Worm (Caenorhabditis elegans): Measurements from ENCODE around the gene pitr-5.

The pitr-5 gene

ce11 chrV:7153046-7153445, 31.6 kb upstream of the pitr-5 start, which contains the start of gene fat-7:
fat-7 (minus strand) TSS chrV:7153146.
- no peak for TF ChIP-seq ets-7 (tag; optimal IDR thresholded peaks at IDR 0.05)
- no peak for TF ChIP-seq flt-1 (GFP tag; IDR thresholded peaks at IDR 0.05)
- no peak for TF ChIP-seq aly-1 (tag; optimal IDR thresholded peaks at IDR 0.05)
- no peak for TF ChIP-seq F13C5.2 (tag; optimal IDR thresholded peaks at IDR 0.05)
- TF ChIP-seq hnd-1 (tag; optimal IDR thresholded peaks at IDR 0.05): no peak
- no peak for TF ChIP-seq ceh-13 (GFP tag; optimal IDR thresholded peaks at IDR 0.05)

ce11 chrV:7156079-7156478, 28.6 kb upstream of the pitr-5 start, which contains the start of gene F10D2.10:
F10D2.10 (minus strand) TSS chrV:7156179.
- no peak for TF ChIP-seq ceh-36 (tag; optimal IDR thresholded peaks at IDR 0.05)

- no peak for TF ChIP-seq scrt-1 (GFP tag; IDR thresholded peaks at IDR 0.05)
- TF ChIP-seq hnd-1 (tag; optimal IDR thresholded peaks at IDR 0.05): no peak
- TF ChIP-seq flt-1 (GFP tag; IDR thresholded peaks at IDR 0.05): no peak
- TF ChIP-seq hmg-4 (GFP tag; optimal IDR thresholded peaks at IDR 0.05): no peak
- no peak for TF ChIP-seq pes-1 (GFP tag; IDR thresholded peaks at IDR 0.05)
- no peak for TF ChIP-seq hmbx-1 (tag; optimal IDR thresholded peaks at IDR 0.05)
- no peak for TF ChIP-seq F13C5.2 (tag; optimal IDR thresholded peaks at IDR 0.05)
- TF ChIP-seq tbx-11 (GFP tag; IDR thresholded peaks at IDR 0.05): no peak
- no peak for TF ChIP-seq B0310.2 (tag; optimal IDR thresholded peaks at IDR 0.05)
- TF ChIP-seq sea-1 (GFP tag; conservative IDR thresholded peaks at IDR 0.05): no peak
- no peak for TF ChIP-seq ceh-13 (GFP tag; optimal IDR thresholded peaks at IDR 0.05)
- TF ChIP-seq ceh-36 (tag; optimal IDR thresholded peaks at IDR 0.05): no peak
- no peak for TF ChIP-seq tbx-37 (GFP tag; conservative IDR thresholded peaks at IDR 0.05)
- TF ChIP-seq tra-4 (tag; optimal IDR thresholded peaks at IDR 0.05): no peak
- TF ChIP-seq ama-1 (optimal IDR thresholded peaks at IDR 0.05): no peak
- TF ChIP-seq aly-1 (tag; optimal IDR thresholded peaks at IDR 0.05): no peak
- TF ChIP-seq ets-7 (tag; optimal IDR thresholded peaks at IDR 0.05): no peak
Measured at ce11 chrV:7157089-7157488, 27.6 kb upstream of the pitr-5 start, which contains the start of gene ugt-39. ugt-39 (plus strand) TSS chrV:7157142.

ce11 chrV:7159391-7159790, 25.3 kb upstream of the pitr-5 start, which contains the start of gene str-204:
str-204 (plus strand) TSS chrV:7159691.
- no peak for TF ChIP-seq aly-1 (tag; optimal IDR thresholded peaks at IDR 0.05)
- no peak for TF ChIP-seq tra-4 (tag; optimal IDR thresholded peaks at IDR 0.05)
- TF ChIP-seq B0310.2 (tag; optimal IDR thresholded peaks at IDR 0.05): no peak
- no peak for TF ChIP-seq hmg-4 (GFP tag; optimal IDR thresholded peaks at IDR 0.05)
- TF ChIP-seq ceh-36 (tag; optimal IDR thresholded peaks at IDR 0.05): no peak
- no peak for TF ChIP-seq pes-1 (GFP tag; IDR thresholded peaks at IDR 0.05)
- TF ChIP-seq scrt-1 (GFP tag; IDR thresholded peaks at IDR 0.05): no peak
- no peak for TF ChIP-seq ceh-13 (GFP tag; optimal IDR thresholded peaks at IDR 0.05)
- no peak for TF ChIP-seq ama-1 (optimal IDR thresholded peaks at IDR 0.05)
- TF ChIP-seq tbx-11 (GFP tag; IDR thresholded peaks at IDR 0.05): no peak
- no peak for TF ChIP-seq ets-7 (tag; optimal IDR thresholded peaks at IDR 0.05)
- TF ChIP-seq tbx-37 (GFP tag; conservative IDR thresholded peaks at IDR 0.05): no peak

- no peak for TF ChIP-seq tra-4 (tag; optimal IDR thresholded peaks at IDR 0.05)
- TF ChIP-seq ceh-36 (tag; optimal IDR thresholded peaks at IDR 0.05): no peak
- TF ChIP-seq flt-1 (GFP tag; IDR thresholded peaks at IDR 0.05): no peak
- TF ChIP-seq scrt-1 (GFP tag; IDR thresholded peaks at IDR 0.05): no peak
- TF ChIP-seq hmg-4 (GFP tag; optimal IDR thresholded peaks at IDR 0.05): no peak
- TF ChIP-seq sea-1 (GFP tag; conservative IDR thresholded peaks at IDR 0.05): no peak
- TF ChIP-seq tbx-11 (GFP tag; IDR thresholded peaks at IDR 0.05): no peak
- TF ChIP-seq ama-1 (optimal IDR thresholded peaks at IDR 0.05): no peak
- TF ChIP-seq ets-7 (tag; optimal IDR thresholded peaks at IDR 0.05): no peak
- no peak for TF ChIP-seq pes-1 (GFP tag; IDR thresholded peaks at IDR 0.05)
- no peak for TF ChIP-seq hnd-1 (tag; optimal IDR thresholded peaks at IDR 0.05)
- TF ChIP-seq B0310.2 (tag; optimal IDR thresholded peaks at IDR 0.05): no peak
- TF ChIP-seq aly-1 (tag; optimal IDR thresholded peaks at IDR 0.05): no peak
- TF ChIP-seq F13C5.2 (tag; optimal IDR thresholded peaks at IDR 0.05): no peak
- TF ChIP-seq hmbx-1 (tag; optimal IDR thresholded peaks at IDR 0.05): no peak
Measured at ce11 chrV:7163477-7164114, 21.1 kb upstream of the pitr-5 start, which contains the start of gene ugt-41. ugt-41 (minus strand) TSS chrV:7163595.

- TF ChIP-seq F13C5.2 (tag; optimal IDR thresholded peaks at IDR 0.05) (no peak), sea-1 (GFP tag; conservative IDR thresholded peaks at IDR 0.05) (no peak), B0310.2 (tag; optimal IDR thresholded peaks at IDR 0.05) (no peak), scrt-1 (GFP tag; IDR thresholded peaks at IDR 0.05) (no peak), hmbx-1 (tag; optimal IDR thresholded peaks at IDR 0.05) (no peak), aly-1 (tag; optimal IDR thresholded peaks at IDR 0.05) (no peak), tbx-11 (GFP tag; IDR thresholded peaks at IDR 0.05) (no peak)
Measured at ce11 chrV:7164210-7164609, 20.4 kb upstream of the pitr-5 start, which contains the start of gene srh-83. srh-83 (plus strand) TSS chrV:7164510.

- TF ChIP-seq ceh-36 (tag; optimal IDR thresholded peaks at IDR 0.05) (no peak), aly-1 (tag; optimal IDR thresholded peaks at IDR 0.05) (no peak), ceh-13 (GFP tag; optimal IDR thresholded peaks at IDR 0.05) (no peak), tbx-37 (GFP tag; conservative IDR thresholded peaks at IDR 0.05) (no peak), hmbx-1 (tag; optimal IDR thresholded peaks at IDR 0.05) (no peak), ama-1 (optimal IDR thresholded peaks at IDR 0.05) (no peak), tra-4 (tag; optimal IDR thresholded peaks at IDR 0.05) (no peak), ets-7 (tag; optimal IDR thresholded peaks at IDR 0.05) (no peak), F13C5.2 (tag; optimal IDR thresholded peaks at IDR 0.05) (no peak), pes-1 (GFP tag; IDR thresholded peaks at IDR 0.05) (no peak), flt-1 (GFP tag; IDR thresholded peaks at IDR 0.05) (no peak), scrt-1 (GFP tag; IDR thresholded peaks at IDR 0.05) (no peak), tbx-11 (GFP tag; IDR thresholded peaks at IDR 0.05) (no peak), hmg-4 (GFP tag; optimal IDR thresholded peaks at IDR 0.05) (no peak), hnd-1 (tag; optimal IDR thresholded peaks at IDR 0.05) (no peak)
Measured at ce11 chrV:7166709-7167108, 17.9 kb upstream of the pitr-5 start, which contains the start of gene ugt-36. ugt-36 (plus strand) TSS chrV:7167009.
